Fruit fly (Drosophila melanogaster): Measurements from ENCODE around the gene CG13901.

The CG13901 gene

DNA sequence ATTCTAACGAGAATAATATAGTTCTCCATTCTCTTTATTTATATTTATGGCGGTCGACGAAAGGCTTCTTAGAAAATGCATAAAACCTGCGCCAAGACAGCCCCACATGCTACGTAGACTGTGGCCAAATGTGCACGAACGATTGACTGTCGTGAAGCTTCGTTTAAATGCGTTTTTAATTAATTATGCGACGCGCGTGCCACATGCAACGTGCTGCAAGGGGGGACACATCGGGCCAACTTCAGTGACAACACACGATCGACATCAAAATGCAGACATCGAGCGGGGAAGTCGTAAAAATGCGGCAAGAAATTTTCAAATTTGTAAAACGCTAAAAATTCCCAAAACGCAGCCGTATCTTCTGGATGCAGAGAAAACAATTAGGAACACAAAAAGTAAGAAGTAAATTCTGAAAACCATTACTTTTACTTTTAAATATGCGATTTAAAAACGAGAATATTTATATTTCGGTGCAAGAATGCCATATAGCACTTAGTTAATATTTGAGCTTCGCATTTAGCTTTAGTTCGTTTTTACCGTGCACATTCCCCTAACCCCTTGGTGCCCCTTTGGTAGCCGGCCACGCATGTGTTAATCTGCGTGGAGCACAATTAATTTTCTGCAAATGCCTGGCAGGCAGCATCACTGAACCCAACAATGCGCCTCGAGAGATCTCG is 37.6 kb downstream of the CG13901 start (continued):
- no peak for TF ChIP-seq HmgD (GFP tag; optimal IDR thresholded peaks at IDR 0.05)
- no peak for TF ChIP-seq Meics (GFP tag; optimal IDR thresholded peaks at IDR 0.05)
- TF ChIP-seq H2.0 (GFP tag; IDR thresholded peaks at IDR 0.05): no peak
- no peak for TF ChIP-seq hkb (optimal IDR thresholded peaks at IDR 0.05)
- TF ChIP-seq hkb (GFP tag; IDR thresholded peaks at IDR 0.05): peak; percentile 52
- TF ChIP-seq CG31441 (GFP tag; IDR thresholded peaks at IDR 0.05): peak; percentile 56; the same call in 1 of the 2 replicates
- TF ChIP-seq CG14441 (GFP tag; IDR thresholded peaks at IDR 0.05): no peak
- TF ChIP-seq pan (optimal IDR thresholded peaks at IDR 0.05): no peak
- TF ChIP-seq pan (GFP tag; optimal IDR thresholded peaks at IDR 0.05 in 1 of 2, IDR thresholded peaks at IDR 0.05 in 1 of 2): peak in 1 of 2 experiments; percentile 41
- no peak for TF ChIP-seq bcd (GFP tag; optimal IDR thresholded peaks at IDR 0.05)
- peak; percentile 52; the same call in 1 of the 3 replicates for TF ChIP-seq CG7357 (GFP tag; IDR thresholded peaks at IDR 0.05)
- peak in 1 of 2 experiments; percentile 12 for TF ChIP-seq Eip74EF (GFP tag; optimal IDR thresholded peaks at IDR 0.05)
- TF ChIP-seq fd3F (GFP tag; optimal IDR thresholded peaks at IDR 0.05): no peak
- TF ChIP-seq Dref (GFP tag; IDR thresholded peaks at IDR 0.05): no peak
- peak; percentile 40 for TF ChIP-seq Xbp1 (GFP tag; optimal IDR thresholded peaks at IDR 0.05)
- TF ChIP-seq CG4404 (GFP tag; IDR thresholded peaks at IDR 0.05): no peak
- TF ChIP-seq so (GFP tag; IDR thresholded peaks at IDR 0.05): peak; percentile 23; the same call in 1 of the 3 replicates
- no peak for TF ChIP-seq Ets97D (GFP tag; optimal IDR thresholded peaks at IDR 0.05)
- peak; percentile 72; the same call in 2 of the 3 replicates for TF ChIP-seq zfh1 (GFP tag; IDR thresholded peaks at IDR 0.05)
- no peak for TF ChIP-seq Doc2 (GFP tag; IDR thresholded peaks at IDR 0.05)
- peak; percentile 18 for TF ChIP-seq CG8924 (tag; optimal IDR thresholded peaks at IDR 0.05)
- no peak for TF ChIP-seq Oaz (GFP tag; IDR thresholded peaks at IDR 0.05)
- peak; percentile 54; the same call in 1 of the 2 replicates for TF ChIP-seq Drgx (GFP tag; IDR thresholded peaks at IDR 0.05)
- no peak for TF ChIP-seq z (GFP tag; IDR thresholded peaks at IDR 0.05)
- no peak for TF ChIP-seq CG7963 (GFP tag; IDR thresholded peaks at IDR 0.05; ENCODE audit: partially characterized antibody)
- TF ChIP-seq CG15696 (tag; optimal IDR thresholded peaks at IDR 0.05): no peak
- TF ChIP-seq bbx (GFP tag; IDR thresholded peaks at IDR 0.05; ENCODE audit: partially characterized antibody): no peak
- peak; percentile 23 for TF ChIP-seq D19A (tag; optimal IDR thresholded peaks at IDR 0.05)
- TF ChIP-seq PHDP (tag; optimal IDR thresholded peaks at IDR 0.05): peak; percentile 28
- TF ChIP-seq CG3995 (GFP tag; optimal IDR thresholded peaks at IDR 0.05): no peak
- TF ChIP-seq hbn (GFP tag; IDR thresholded peaks at IDR 0.05; ENCODE audit: partially characterized antibody): no peak
- TF ChIP-seq CG7271 (tag; optimal IDR thresholded peaks at IDR 0.05): no peak
- no peak for TF ChIP-seq dan (GFP tag; IDR thresholded peaks at IDR 0.05)
- TF ChIP-seq tin (GFP tag; optimal IDR thresholded peaks at IDR 0.05): no peak
- no peak for TF ChIP-seq Sry-δ (GFP tag; optimal IDR thresholded peaks at IDR 0.05)
- TF ChIP-seq CG7556 (GFP tag; optimal IDR thresholded peaks at IDR 0.05): peak; percentile 20
- TF ChIP-seq TFAM (GFP tag; optimal IDR thresholded peaks at IDR 0.05): no peak
- TF ChIP-seq MTF-1 (GFP tag; optimal IDR thresholded peaks at IDR 0.05; ENCODE audit: borderline replicate concordance): no peak
- TF ChIP-seq fd102C (GFP tag; optimal IDR thresholded peaks at IDR 0.05): no peak
- no peak for TF ChIP-seq Dbx (GFP tag; IDR thresholded peaks at IDR 0.05)
- TF ChIP-seq CG12299 (tag; optimal IDR thresholded peaks at IDR 0.05): no peak
- TF ChIP-seq Ravus (GFP tag; IDR thresholded peaks at IDR 0.05): no peak
- TF ChIP-seq wdn (GFP tag; IDR thresholded peaks at IDR 0.05): no peak
- TF ChIP-seq CG30403 (GFP tag; optimal IDR thresholded peaks at IDR 0.05): peak; percentile 28
- TF ChIP-seq lab (GFP tag; optimal IDR thresholded peaks at IDR 0.05): no peak
- TF ChIP-seq pb (GFP tag; optimal IDR thresholded peaks at IDR 0.05): no peak
- TF ChIP-seq ac (GFP tag; optimal IDR thresholded peaks at IDR 0.05): no peak
- TF ChIP-seq ssp (GFP tag; IDR thresholded peaks at IDR 0.05): peak; percentile 42; the same call in 1 of the 2 replicates
- TF ChIP-seq CG2678 (tag; optimal IDR thresholded peaks at IDR 0.05): peak; percentile 36
- no peak for TF ChIP-seq bab2 (GFP tag; optimal IDR thresholded peaks at IDR 0.05)
- no peak for TF ChIP-seq klu (GFP tag; IDR thresholded peaks at IDR 0.05)

Data from whole organism, embryonic.